Worm (Caenorhabditis elegans): ENCODE measurements around the gene F55F10.1.

DNA sequence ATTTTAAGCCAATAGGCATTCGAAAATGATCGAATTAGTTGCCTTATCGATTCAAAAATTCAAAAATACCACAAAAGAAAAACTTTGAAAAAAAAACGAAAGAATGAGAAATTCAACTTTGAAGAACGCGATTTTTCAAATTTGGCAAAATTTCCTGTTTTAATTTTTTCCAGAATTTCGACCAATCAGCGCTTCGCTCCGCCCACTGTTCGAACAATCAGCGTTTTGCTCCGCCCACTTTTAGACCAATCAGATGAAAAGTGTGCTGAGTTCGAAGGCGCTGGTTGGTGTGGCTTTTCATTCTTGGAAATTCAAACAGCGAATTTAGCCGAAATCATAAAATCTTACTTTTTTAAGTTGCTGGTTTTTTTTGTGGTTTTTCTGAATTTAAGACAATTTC is 36.9 kb downstream of the F55F10.1 start:
- no peak for TF ChIP-seq sptf-1 (tag; optimal IDR thresholded peaks at IDR 0.05)
- no peak for TF ChIP-seq elt-3 (tag; optimal IDR thresholded peaks at IDR 0.05)
